Worm (Caenorhabditis elegans) whole organism, mixed stage, embryonic: ENCODE results near the gene srh-247.

ENCODE experiments used
- M03D4.4 ChIP-seq: sonication (generic microtip); optimal IDR thresholded peaks from 2 replicates; lab custom pipeline; 2017; ENCODE audit warnings: mild to moderate bottlenecking, missing genetic modification characterization, missing compliant biosample characterization
- bed-3 ChIP-seq: fragments of 200-800 bp; sonication (Bioruptor generic); optimal IDR thresholded peaks from 3 replicates; lab custom pipeline; 2018; ENCODE audit warnings: mild to moderate bottlenecking, missing genetic modification characterization, moderate library complexity, missing compliant biosample characterization
- blmp-1 ChIP-seq: fragments of 150-350 bp; optimal IDR thresholded peaks from 2 replicates; lab custom pipeline; 2014; ENCODE audit warnings: missing biosample characterization, missing genetic modification characterization
- ceh-39 ChIP-seq: fragments of 150-350 bp; optimal IDR thresholded peaks from 2 replicates; lab custom pipeline; 2014; ENCODE audit warnings: missing biosample characterization, missing genetic modification characterization
- ceh-43 ChIP-seq: fragments of 200-800 bp; sonication (Bioruptor generic); optimal IDR thresholded peaks from 2 replicates; lab custom pipeline; 2018; ENCODE audit warnings: mild to moderate bottlenecking, missing genetic modification characterization, moderate library complexity, missing compliant biosample characterization
- ceh-83 ChIP-seq: fragments of 200-800 bp; sonication (Bioruptor generic); optimal IDR thresholded peaks from 2 replicates; lab custom pipeline; 2018; ENCODE audit warnings: mild to moderate bottlenecking, missing genetic modification characterization, missing compliant biosample characterization
- ces-1 ChIP-seq: fragments of 150-350 bp; optimal IDR thresholded peaks from 2 replicates; lab custom pipeline; 2014; ENCODE audit warnings: missing biosample characterization, missing genetic modification reagents, missing genetic modification characterization
- cnd-1 ChIP-seq: fragments of 200-800 bp; sonication (Bioruptor generic); optimal IDR thresholded peaks from 2 replicates; lab custom pipeline; 2018; ENCODE audit warnings: mild to moderate bottlenecking, missing genetic modification characterization, missing compliant biosample characterization
- drap-1 ChIP-seq: fragments of 200-800 bp; sonication (Bioruptor generic); optimal IDR thresholded peaks from 3 replicates; lab custom pipeline; 2018; ENCODE audit warnings: mild to moderate bottlenecking, missing genetic modification characterization, missing compliant biosample characterization
- elt-3 ChIP-seq: fragments of 150-350 bp; optimal IDR thresholded peaks from 2 replicates; lab custom pipeline; 2014; ENCODE audit warnings: missing biosample characterization, missing genetic modification characterization
- flh-1 ChIP-seq: fragments of 200-800 bp; sonication (Bioruptor generic); optimal IDR thresholded peaks from 2 replicates; lab custom pipeline; 2018; ENCODE audit warnings: mild to moderate bottlenecking, missing genetic modification characterization, moderate library complexity, missing compliant biosample characterization
- hlh-1 ChIP-seq: fragments of 150-350 bp; optimal IDR thresholded peaks from 2 replicates; lab custom pipeline; 2014; ENCODE audit warnings: missing biosample characterization, missing genetic modification reagents, missing genetic modification characterization
- lin-13 ChIP-seq: fragments of 150-350 bp; optimal IDR thresholded peaks from 2 replicates; lab custom pipeline; 2014; ENCODE audit warnings: missing biosample characterization, missing genetic modification characterization
- lin-32 ChIP-seq: fragments of 200-800 bp; sonication (Bioruptor generic); optimal IDR thresholded peaks from 2 replicates; lab custom pipeline; 2018; ENCODE audit warnings: mild to moderate bottlenecking, missing genetic modification characterization, missing compliant biosample characterization
- mab-5 ChIP-seq: fragments of 150-350 bp; optimal IDR thresholded peaks from 2 replicates; lab custom pipeline; 2014; ENCODE audit warnings: missing biosample characterization, missing genetic modification characterization
- mep-1 ChIP-seq: fragments of 150-350 bp; optimal IDR thresholded peaks from 2 replicates; lab custom pipeline; 2017; ENCODE audit warnings: missing biosample characterization, missing genetic modification reagents, missing genetic modification characterization, inconsistent platforms
- nhr-12 ChIP-seq: fragments of 150-350 bp; optimal IDR thresholded peaks from 2 replicates; lab custom pipeline; 2014; ENCODE audit warnings: missing biosample characterization, missing genetic modification characterization
- nhr-2 ChIP-seq: fragments of 150-350 bp; optimal IDR thresholded peaks from 2 replicates; lab custom pipeline; 2014; ENCODE audit warnings: missing biosample characterization, missing genetic modification characterization
- nhr-237 ChIP-seq: fragments of 150-350 bp; optimal IDR thresholded peaks from 2 replicates; lab custom pipeline; 2014; ENCODE audit warnings: missing biosample characterization, missing genetic modification characterization
- nhr-28 ChIP-seq: fragments of 150-350 bp; optimal IDR thresholded peaks from 2 replicates; lab custom pipeline; 2014; ENCODE audit warnings: missing biosample characterization, missing genetic modification characterization
- pha-4 ChIP-seq: fragments of 150-350 bp; optimal IDR thresholded peaks from 2 replicates; lab custom pipeline; 2018; ENCODE audit warnings: missing biosample characterization, missing genetic modification reagents, missing genetic modification characterization
- sem-2 ChIP-seq: fragments of 200-800 bp; sonication (Bioruptor generic); optimal IDR thresholded peaks from 2 replicates; lab custom pipeline; 2018; ENCODE audit warnings: mild to moderate bottlenecking, missing genetic modification characterization, missing compliant biosample characterization
- snpc-4 ChIP-seq: fragments of 150-350 bp; optimal IDR thresholded peaks from 2 replicates; lab custom pipeline; 2014; ENCODE audit warnings: missing biosample characterization, missing genetic modification characterization
- sptf-1 ChIP-seq: sonication (generic microtip); optimal IDR thresholded peaks from 2 replicates; lab custom pipeline; 2017; ENCODE audit warnings: mild to moderate bottlenecking, missing genetic modification characterization, moderate library complexity, missing compliant biosample characterization
- tbx-8 ChIP-seq: fragments of 200-800 bp; sonication (Bioruptor generic); optimal IDR thresholded peaks from 2 replicates; lab custom pipeline; 2018; ENCODE audit warnings: mild to moderate bottlenecking, missing genetic modification characterization, moderate library complexity, missing compliant biosample characterization
- unc-120 ChIP-seq: sonication (generic microtip); optimal IDR thresholded peaks from 2 replicates; lab custom pipeline; 2017; ENCODE audit warnings: missing genetic modification characterization, missing compliant biosample characterization; ENCODE audit not compliant: poor library complexity, severe bottlenecking
- unc-39 ChIP-seq: fragments of 150-350 bp; optimal IDR thresholded peaks from 2 replicates; lab custom pipeline; 2014; ENCODE audit warnings: missing biosample characterization, missing genetic modification characterization
- unc-62 ChIP-seq: fragments of 150-350 bp; optimal IDR thresholded peaks from 2 replicates; lab custom pipeline; 2014; ENCODE audit warnings: missing biosample characterization, missing genetic modification reagents, missing genetic modification characterization
- zip-8 ChIP-seq: fragments of 150-350 bp; optimal IDR thresholded peaks from 2 replicates; lab custom pipeline; 2014; ENCODE audit warnings: missing biosample characterization, missing genetic modification characterization

Gene srh-247

DNA sequence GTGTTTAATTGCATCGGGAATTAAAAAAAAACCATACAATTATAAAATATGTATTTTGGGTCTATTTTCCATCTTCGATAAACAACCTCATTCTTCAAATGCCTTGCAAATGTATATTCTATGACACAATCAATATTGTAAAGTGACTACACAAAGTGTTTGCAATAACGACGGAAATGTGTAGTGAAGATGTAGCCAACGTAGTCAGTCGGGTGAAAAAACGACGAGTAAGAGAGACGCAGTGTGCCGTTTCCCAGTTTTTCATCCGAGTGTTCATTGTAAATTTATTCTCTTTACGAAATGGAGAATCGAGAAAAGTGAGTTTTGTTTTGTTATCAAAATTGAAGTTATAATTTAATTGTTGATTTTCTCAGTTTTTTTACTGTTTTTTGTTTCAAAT lies 42.0 kb downstream of the srh-247 start, which contains the start of gene F37B4.15:
Gene F37B4.15 (plus strand): TSS at position 301 of the 400 bp plus-strand sequence.
- TF ChIP-seq mep-1 (tag; lab: Kevin White, UChicago) (no peak), zip-8 (no peak), snpc-4 (tag; lab: Kevin White, UChicago) (no peak), sem-2 (GFP tag; lab: Kevin White, UChicago) (no peak)
- TF ChIP-seq, all 35 proteins: peak for 0

- TF ChIP-seq flh-1 (GFP tag; lab: Kevin White, UChicago) (no peak), sem-2 (GFP tag; lab: Kevin White, UChicago) (no peak), drap-1 (GFP tag; lab: Kevin White, UChicago) (no peak), lin-32 (GFP tag; lab: Kevin White, UChicago) (no peak), mep-1 (tag; lab: Kevin White, UChicago) (no peak), ces-1 (GFP tag; lab: Kevin White, UChicago) (no peak), nhr-28 (tag; lab: Kevin White, UChicago) (no peak), M03D4.4 (no peak)
- TF ChIP-seq, all 35 proteins: peak for 0
These were observed 45.3 kb downstream of the srh-247 start, which contains the start of gene srw-4 for ce11 chrV:2888681-2889080. srw-4 (minus strand) TSS chrV:2888781.

- TF ChIP-seq M03D4.4 (no peak), nhr-2 (tag; lab: Kevin White, UChicago) (no peak), unc-39 (tag; lab: Kevin White, UChicago) (no peak), bed-3 (GFP tag; lab: Kevin White, UChicago) (no peak), ceh-39 (tag; lab: Kevin White, UChicago) (no peak), sptf-1 (tag; lab: Kevin White, UChicago) (no peak), unc-120 (tag; lab: Kevin White, UChicago) (no peak), unc-62 (GFP tag; lab: Kevin White, UChicago) (no peak), ceh-43 (GFP tag; lab: Kevin White, UChicago) (no peak), lin-13 (no peak), flh-1 (GFP tag; lab: Kevin White, UChicago) (no peak), tbx-8 (no peak), pha-4 (tag; lab: Kevin White, UChicago) (no peak), blmp-1 (tag; lab: Kevin White, UChicago) (no peak), lin-32 (GFP tag; lab: Kevin White, UChicago) (no peak), elt-3 (no peak), ceh-83 (GFP tag; lab: Kevin White, UChicago) (no peak), hlh-1 (tag; lab: Kevin White, UChicago) (no peak)
These were observed 45.7 kb downstream of the srh-247 start for ce11 chrV:2888265-2888664.

DNA sequence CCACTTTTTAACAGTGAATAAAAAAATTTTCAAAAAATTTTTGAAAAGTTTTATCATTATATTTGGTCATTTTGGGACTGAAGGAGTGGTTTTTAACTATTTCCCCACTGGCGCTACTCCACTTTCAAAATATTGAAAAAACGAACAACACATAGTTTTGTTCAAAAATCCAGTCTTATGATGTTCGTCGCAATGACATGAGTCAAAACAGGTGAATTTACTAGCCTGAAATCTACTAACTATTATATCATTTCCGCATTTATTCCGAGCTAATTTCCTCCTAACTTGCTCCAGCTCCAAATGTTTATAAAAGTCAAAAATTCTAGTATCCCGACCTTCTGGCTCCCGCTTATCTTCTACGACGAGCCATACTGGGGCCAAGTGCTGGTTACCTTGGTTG lies 49.6 kb downstream of the srh-247 start, which contains the start of gene sre-24:
Gene sre-24 (plus strand): TSS at position 301 of the 400 bp plus-strand sequence.
- no peak for TF ChIP-seq unc-62 (GFP tag; lab: Kevin White, UChicago)
- TF ChIP-seq sem-2 (GFP tag; lab: Kevin White, UChicago) = no peak
- TF ChIP-seq mab-5 (tag; lab: Kevin White, UChicago) = no peak
- no peak for TF ChIP-seq bed-3 (GFP tag; lab: Kevin White, UChicago)
- no peak for TF ChIP-seq nhr-28 (tag; lab: Kevin White, UChicago)
- TF ChIP-seq sptf-1 (tag; lab: Kevin White, UChicago) = no peak
- no peak for TF ChIP-seq M03D4.4
- TF ChIP-seq ceh-43 (GFP tag; lab: Kevin White, UChicago) = no peak
- no peak for TF ChIP-seq ceh-83 (GFP tag; lab: Kevin White, UChicago)
- no peak for TF ChIP-seq drap-1 (GFP tag; lab: Kevin White, UChicago)
- no peak for TF ChIP-seq mep-1 (tag; lab: Kevin White, UChicago)
- no peak for TF ChIP-seq nhr-2 (tag; lab: Kevin White, UChicago)
- TF ChIP-seq lin-13 = no peak
- no peak for TF ChIP-seq nhr-237
- no peak for TF ChIP-seq cnd-1 (tag; lab: Kevin White, UChicago)
- TF ChIP-seq nhr-12 = no peak
